Fruit fly (Drosophila melanogaster) whole organism, embryonic: ENCODE data around the gene CG31910.
A peak's percentile ranks its signal among the peaks of the same experiment; 100 is the strongest.

Experiments
- Ada2b ChIP-seq: fragments of 200-800 bp; sonication (Bioruptor generic); IDR thresholded peaks from 2 replicates; pipeline ENCODE4 v1.3.6; 2022; ENCODE audit warnings: missing biosample characterization, missing genetic modification characterization
- BEAF-32 ChIP-seq: fragments of 200-800 bp; sonication (Bioruptor generic); optimal IDR thresholded peaks from 3 replicates; lab custom pipeline; 2017; ENCODE audit warnings: missing biosample characterization, missing genetic modification characterization, mild to moderate bottlenecking, moderate library complexity, missing genetic modification reagents
- BtbVII ChIP-seq: fragments of 200-800 bp; sonication (Bioruptor generic); optimal IDR thresholded peaks from 3 replicates; lab custom pipeline; 2017; ENCODE audit warnings: missing biosample characterization, mild to moderate bottlenecking, missing genetic modification characterization
- CG10431 ChIP-seq: fragments of 200-800 bp; sonication (Bioruptor generic); optimal IDR thresholded peaks from 3 replicates; lab custom pipeline; 2018; ENCODE audit warnings: missing biosample characterization, mild to moderate bottlenecking, missing genetic modification characterization
- CG10543 ChIP-seq: fragments of 200-800 bp; sonication (Bioruptor generic); optimal IDR thresholded peaks from 3 replicates; lab custom pipeline; 2017; ENCODE audit warnings: missing biosample characterization, mild to moderate bottlenecking, missing genetic modification characterization, moderate library complexity
- CG10565 ChIP-seq: fragments of 200-800 bp; sonication (Bioruptor generic); optimal IDR thresholded peaks from 3 replicates; lab custom pipeline; 2016; ENCODE audit warnings: missing biosample characterization, mild to moderate bottlenecking, missing genetic modification characterization
- CG12104 ChIP-seq: fragments of 200-800 bp; sonication (Bioruptor generic); optimal IDR thresholded peaks from 3 replicates; lab custom pipeline; 2016; ENCODE audit warnings: missing biosample characterization, missing genetic modification characterization
- CG1233 ChIP-seq: fragments of 200-800 bp; sonication (Bioruptor generic); optimal IDR thresholded peaks from 4 replicates; lab custom pipeline; 2018; ENCODE audit warnings: missing biosample characterization, mild to moderate bottlenecking, missing genetic modification characterization
- CG13123 ChIP-seq: fragments of 200-800 bp; sonication (Bioruptor generic); optimal IDR thresholded peaks from 2 replicates; lab custom pipeline; 2016; ENCODE audit warnings: missing biosample characterization, missing genetic modification characterization
- CG13894 ChIP-seq: fragments of 200-800 bp; sonication (Bioruptor generic); optimal IDR thresholded peaks from 3 replicates; lab custom pipeline; 2018; ENCODE audit warnings: missing biosample characterization, mild to moderate bottlenecking, missing genetic modification characterization, moderate library complexity
- CG14667 ChIP-seq: fragments of 200-800 bp; sonication (Bioruptor generic); IDR thresholded peaks from 2 replicates; pipeline ENCODE4 v1.3.6; 2022; ENCODE audit warnings: missing biosample characterization, missing genetic modification characterization
- CG18764 ChIP-seq: fragments of 200-800 bp; sonication (Bioruptor generic); optimal IDR thresholded peaks from 3 replicates; lab custom pipeline; 2016; ENCODE audit warnings: missing biosample characterization, missing genetic modification characterization
- CG2120 ChIP-seq: fragments of 200-800 bp; sonication (Bioruptor generic); optimal IDR thresholded peaks from 3 replicates; lab custom pipeline; 2016; ENCODE audit warnings: missing biosample characterization, missing genetic modification characterization
- CG2129 ChIP-seq: fragments of 200-800 bp; sonication (Bioruptor generic); IDR thresholded peaks from 2 replicates; pipeline ENCODE4 v1.3.6; 2022; ENCODE audit warnings: missing biosample characterization, missing genetic modification characterization; ENCODE audit not compliant: partially characterized antibody
- CG2199 ChIP-seq: fragments of 200-800 bp; sonication (Bioruptor generic); IDR thresholded peaks from 3 replicates; pipeline ENCODE4 v1.3.6; 2022; ENCODE audit warnings: missing biosample characterization, missing genetic modification characterization
- CG2202 ChIP-seq: fragments of 200-800 bp; sonication (Bioruptor generic); optimal IDR thresholded peaks from 2 replicates; lab custom pipeline; 2018; ENCODE audit warnings: missing biosample characterization, mild to moderate bottlenecking, missing genetic modification characterization
- CG31365 ChIP-seq: fragments of 200-800 bp; sonication (Bioruptor generic); optimal IDR thresholded peaks from 2 replicates; lab custom pipeline; 2018; ENCODE audit warnings: missing biosample characterization, mild to moderate bottlenecking, missing genetic modification characterization
- CG34224 ChIP-seq: fragments of 200-800 bp; sonication (Bioruptor generic); IDR thresholded peaks from 3 replicates; pipeline ENCODE4 v1.3.6; 2022; ENCODE audit warnings: missing biosample characterization, missing genetic modification characterization; ENCODE audit not compliant: partially characterized antibody
- CG5245 ChIP-seq: fragments of 200-800 bp; sonication (Bioruptor generic); optimal IDR thresholded peaks from 3 replicates; lab custom pipeline; 2016; ENCODE audit warnings: missing biosample characterization, missing genetic modification characterization
- CG5953 ChIP-seq: fragments of 200-800 bp; sonication (Bioruptor generic); IDR thresholded peaks from 2 replicates; pipeline ENCODE4 v1.3.6; 2022; ENCODE audit warnings: missing biosample characterization, missing genetic modification characterization
- CG6791 ChIP-seq: fragments of 200-800 bp; sonication (Bioruptor generic); IDR thresholded peaks from 3 replicates; pipeline ENCODE4 v1.3.6; 2022; ENCODE audit warnings: missing biosample characterization, missing genetic modification characterization; ENCODE audit not compliant: partially characterized antibody
- CG7963 ChIP-seq: fragments of 200-800 bp; sonication (Bioruptor generic); IDR thresholded peaks from 3 replicates; pipeline ENCODE4 v1.3.6; 2022; ENCODE audit warnings: missing biosample characterization, missing genetic modification characterization; ENCODE audit not compliant: partially characterized antibody
- CG7987 ChIP-seq: fragments of 200-800 bp; sonication (Bioruptor generic); optimal IDR thresholded peaks from 2 replicates; lab custom pipeline; 2018; ENCODE audit warnings: missing biosample characterization, mild to moderate bottlenecking, missing genetic modification characterization, moderate library complexity
- CG9609 ChIP-seq: fragments of 200-800 bp; sonication (Bioruptor generic); optimal IDR thresholded peaks from 3 replicates; lab custom pipeline; 2016; ENCODE audit warnings: missing biosample characterization, missing genetic modification characterization
- D ChIP-seq, 2 experiments: fragments of 200-800 bp in 1 of 2; fragments of >200 bp in 1 of 2; sonication (Bioruptor generic) in 1 of 2; optimal IDR thresholded peaks; 2 replicates in 1 of 2; 3 replicates in 1 of 2; lab custom pipeline; 2017; ENCODE audit warnings: mild to moderate bottlenecking in 1 of 2, missing biosample characterization in 1 of 2, missing genetic modification characterization in 1 of 2, missing genetic modification reagents in 1 of 2
- Deaf1 ChIP-seq: fragments of 200-800 bp; optimal IDR thresholded peaks from 3 replicates; lab custom pipeline; 2019; ENCODE audit warnings: missing biosample characterization, mild to moderate bottlenecking, missing genetic modification characterization, moderate library complexity
- Dip2 ChIP-seq: fragments of 200-800 bp; sonication (Bioruptor generic); IDR thresholded peaks from 2 replicates; pipeline ENCODE4 v1.3.6; 2022; ENCODE audit warnings: missing biosample characterization, missing genetic modification characterization
- Dref ChIP-seq: fragments of 200-800 bp; sonication (Bioruptor generic); IDR thresholded peaks from 2 replicates; pipeline ENCODE4 v1.3.6; 2022; ENCODE audit warnings: missing biosample characterization, missing genetic modification characterization
- Fer2 ChIP-seq: fragments of 200-800 bp; sonication (Bioruptor generic); optimal IDR thresholded peaks from 2 replicates; lab custom pipeline; 2018; ENCODE audit warnings: missing biosample characterization, mild to moderate bottlenecking, missing genetic modification characterization, moderate library complexity
- HLH54F ChIP-seq: fragments of 200-800 bp; sonication (Bioruptor generic); optimal IDR thresholded peaks from 3 replicates; lab custom pipeline; 2016; ENCODE audit warnings: missing biosample characterization, missing genetic modification characterization
- Hmr ChIP-seq: fragments of 200-800 bp; sonication (Bioruptor generic); optimal IDR thresholded peaks from 3 replicates; lab custom pipeline; 2017; ENCODE audit warnings: mild to moderate bottlenecking, missing biosample characterization, missing genetic modification reagents, missing genetic modification characterization
- Hr3 ChIP-seq: fragments of 200-800 bp; sonication (Bioruptor generic); optimal IDR thresholded peaks from 3 replicates; lab custom pipeline; 2016; ENCODE audit warnings: missing biosample characterization, missing genetic modification characterization
- Jarid2 ChIP-seq: fragments of 200-800 bp; sonication (Bioruptor generic); optimal IDR thresholded peaks from 3 replicates; lab custom pipeline; 2017; ENCODE audit warnings: mild to moderate bottlenecking, missing biosample characterization, missing genetic modification reagents, missing genetic modification characterization
- Pdp1 ChIP-seq, 2 experiments: fragments of 200-800 bp; sonication (Bioruptor generic); optimal IDR thresholded peaks; 3 replicates each; lab custom pipeline; 2016; ENCODE audit warnings: missing biosample characterization in 2 of 2, missing genetic modification characterization in 2 of 2, mild to moderate bottlenecking in 1 of 2, moderate library complexity in 1 of 2
- Six4 ChIP-seq: fragments of 200-800 bp; sonication (Bioruptor generic); optimal IDR thresholded peaks from 2 replicates; lab custom pipeline; 2016; ENCODE audit warnings: missing biosample characterization, missing genetic modification characterization
- Xrp1 ChIP-seq: fragments of 200-800 bp; sonication (Bioruptor generic); IDR thresholded peaks from 2 replicates; pipeline ENCODE4 v1.3.6; 2022; ENCODE audit warnings: missing biosample characterization, missing genetic modification characterization
- bowl ChIP-seq: fragments of 200-800 bp; sonication (Bioruptor generic); IDR thresholded peaks from 2 replicates; pipeline ENCODE4 v1.3.6; 2022; ENCODE audit warnings: missing biosample characterization, missing genetic modification characterization
- cato ChIP-seq: fragments of 200-800 bp; sonication (Bioruptor generic); optimal IDR thresholded peaks from 2 replicates; lab custom pipeline; 2016; ENCODE audit warnings: missing biosample characterization, missing genetic modification characterization, borderline replicate concordance
- chinmo ChIP-seq: fragments of 200-800 bp; sonication (Bioruptor generic); IDR thresholded peaks from 4 replicates; pipeline ENCODE4 v1.3.6; 2022; ENCODE audit warnings: missing biosample characterization, missing genetic modification characterization; ENCODE audit not compliant: partially characterized antibody
- chn ChIP-seq: fragments of 200-800 bp; sonication (Bioruptor generic); optimal IDR thresholded peaks from 2 replicates; lab custom pipeline; 2016; ENCODE audit warnings: missing biosample characterization, missing genetic modification characterization
- crol ChIP-seq: fragments of 200-800 bp; sonication (Bioruptor generic); IDR thresholded peaks from 2 replicates; pipeline ENCODE4 v1.3.6; 2022; ENCODE audit warnings: missing biosample characterization, missing genetic modification characterization
- fd64A ChIP-seq: fragments of 200-800 bp; sonication (Bioruptor generic); optimal IDR thresholded peaks from 3 replicates; lab custom pipeline; 2018; ENCODE audit warnings: missing biosample characterization, mild to moderate bottlenecking, missing genetic modification characterization
- ftz-f1 ChIP-seq: fragments of 200-800 bp; sonication (Bioruptor generic); optimal IDR thresholded peaks from 2 replicates; lab custom pipeline; 2016; ENCODE audit warnings: missing biosample characterization, missing genetic modification characterization
- klu ChIP-seq: fragments of 200-800 bp; sonication (Bioruptor generic); IDR thresholded peaks from 2 replicates; pipeline ENCODE4 v1.3.6; 2022; ENCODE audit warnings: missing biosample characterization, missing genetic modification characterization
- lola ChIP-seq, 3 experiments: fragments of >200 bp in 2 of 3; fragments of 200-800 bp in 1 of 3; sonication (Bioruptor generic) in 1 of 3; optimal IDR thresholded peaks; 2 replicates each; lab custom pipeline; 2017 to 2019; ENCODE audit warnings: missing biosample characterization in 3 of 3, missing genetic modification characterization in 3 of 3, mild to moderate bottlenecking in 1 of 3, moderate library complexity in 1 of 3
- mam ChIP-seq: fragments of 200-800 bp; sonication (Bioruptor generic); optimal IDR thresholded peaks from 3 replicates; lab custom pipeline; 2016; ENCODE audit warnings: missing biosample characterization, missing genetic modification characterization
- prd ChIP-seq, 3 experiments: fragments of >200 bp in 2 of 3; fragments of 200-800 bp in 1 of 3; sonication (Bioruptor generic) in 1 of 3; optimal IDR thresholded peaks in 2 of 3; IDR thresholded peaks in 1 of 3; 2 replicates in 2 of 3; 3 replicates in 1 of 3; pipeline versions ENCODE4 v1.3.6 to Lab custom; 2017 to 2022; ENCODE audit warnings: missing biosample characterization in 1 of 3, missing genetic modification characterization in 1 of 3
- schlank ChIP-seq: fragments of 200-800 bp; sonication (Bioruptor generic); optimal IDR thresholded peaks from 2 replicates; lab custom pipeline; 2018; ENCODE audit warnings: missing biosample characterization, mild to moderate bottlenecking, missing genetic modification characterization
- trh ChIP-seq: fragments of 200-800 bp; sonication (Bioruptor generic); optimal IDR thresholded peaks from 2 replicates; lab custom pipeline; 2016; ENCODE audit warnings: missing biosample characterization, missing genetic modification characterization

The CG31910 gene

dm6 chr2L:6794956-6795522 lies 49.6 kb upstream of the CG31910 start (continued):
- TF ChIP-seq D (optimal IDR thresholded peaks at IDR 0.05; lab: Kevin White, UChicago) (no peak), D (GFP tag; optimal IDR thresholded peaks at IDR 0.05; lab: Kevin White, UChicago) (no peak), klu (GFP tag; lab: Robert Waterston, UW) (no peak), Xrp1 (GFP tag; lab: Robert Waterston, UW) (peak; percentile 37; the same call in 1 of the 2 replicates), Dref (no peak), cato (GFP tag; lab: Kevin White, UChicago) (no peak), CG5245 (GFP tag; lab: Kevin White, UChicago) (no peak), CG10431 (GFP tag; lab: Kevin White, UChicago) (no peak), CG1233 (GFP tag; lab: Kevin White, UChicago) (no peak), CG2120 (GFP tag; lab: Kevin White, UChicago) (no peak), Dip2 (GFP tag; lab: Robert Waterston, UW) (no peak), CG9609 (GFP tag; lab: Kevin White, UChicago) (no peak), CG14667 (GFP tag; lab: Robert Waterston, UW) (no peak), schlank (tag; lab: Kevin White, UChicago) (no peak), prd (optimal IDR thresholded peaks at IDR 0.05; lab: Kevin White, UChicago) (no peak), prd (GFP tag; IDR thresholded peaks at IDR 0.05; lab: Robert Waterston, UW) (peak; percentile 52; the same call in 2 of the 3 replicates), CG7987 (no peak), CG10543 (peak; percentile 29), ftz-f1 (GFP tag; lab: Kevin White, UChicago) (no peak), CG12104 (GFP tag; lab: Kevin White, UChicago) (no peak), Six4 (GFP tag; lab: Kevin White, UChicago) (no peak), CG31365 (tag; lab: Kevin White, UChicago) (no peak), Pdp1 (GFP tag; optimal IDR thresholded peaks at IDR 0.05; lab: Kevin White, UChicago) (peak in 1 of 2 experiments; percentile 33), CG2202 (tag; lab: Kevin White, UChicago) (no peak), CG6791 (GFP tag; lab: Robert Waterston, UW) (no peak), CG2129 (GFP tag; lab: Robert Waterston, UW) (no peak), trh (GFP tag; lab: Kevin White, UChicago) (no peak), mam (GFP tag; lab: Kevin White, UChicago) (no peak), lola (GFP tag; optimal IDR thresholded peaks at IDR 0.05; lab: Kevin White, UChicago) (no peak), CG34224 (no peak), Jarid2 (GFP tag; lab: Kevin White, UChicago) (no peak), bowl (GFP tag; lab: Robert Waterston, UW) (0 out of 2 replicates have a peak, but pooled peaks have one; percentile 26), fd64A (no peak), Hr3 (GFP tag; lab: Kevin White, UChicago) (no peak), CG10565 (no peak), BEAF-32 (GFP tag; lab: Kevin White, UChicago) (no peak), Deaf1 (peak; percentile 4), CG13123 (GFP tag; lab: Kevin White, UChicago) (no peak), HLH54F (GFP tag; lab: Kevin White, UChicago) (peak; percentile 19), CG5953 (GFP tag; lab: Robert Waterston, UW) (no peak), Fer2 (tag; lab: Kevin White, UChicago) (no peak), CG13894 (tag; lab: Kevin White, UChicago) (peak; percentile 88), crol (GFP tag; lab: Robert Waterston, UW) (peak; percentile 55), CG7963 (GFP tag; lab: Robert Waterston, UW) (no peak), Hmr (no peak), BtbVII (GFP tag; lab: Kevin White, UChicago) (no peak), Ada2b (GFP tag; lab: Robert Waterston, UW) (no peak), chinmo (GFP tag; lab: Robert Waterston, UW) (no peak), chn (no peak), CG18764 (GFP tag; lab: Kevin White, UChicago) (no peak), CG2199 (GFP tag; lab: Robert Waterston, UW) (no peak)
